Comparison of ENCODE assay signal across 5 fruit fly cellular contexts in the genomic region with DNA sequence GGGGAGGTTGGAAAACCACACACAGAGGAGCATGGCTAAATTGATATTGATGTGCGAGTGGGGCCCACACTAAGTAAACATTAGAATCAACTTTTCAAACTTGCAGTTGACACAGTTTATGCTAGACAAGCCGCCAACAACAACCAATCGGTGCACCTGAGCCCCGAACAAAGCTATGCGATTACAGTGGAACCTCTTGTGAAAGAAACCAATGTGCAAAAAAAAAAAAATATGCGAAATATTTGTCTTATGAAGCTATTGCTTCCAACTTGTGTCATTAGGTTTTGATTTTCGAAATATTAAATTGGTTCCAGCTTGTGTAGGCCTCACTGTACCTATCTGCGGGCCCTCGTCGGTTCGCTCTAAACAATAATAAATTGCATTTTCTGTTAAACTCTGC.
TF ChIP-seq lines count a peak whose summit lies in the region.

No protein-coding gene starts in this region.

- TF ChIP-seq CTCF in whole organism, embryonic (GFP tag; optimal IDR thresholded peaks at IDR 0.05; lab: Kevin White, UChicago) = peak; percentile 22

TF ChIP-seq in whole organism, adult, 20 proteins besides CTCF, POLR2A, EP300 and RAD21:
- TF ChIP-seq CG12768 (GFP tag; optimal IDR thresholded peaks at IDR 0.05; lab: Kevin White, UChicago) = peak; percentile 43
- no peak for TF ChIP-seq Hr96 (GFP tag; optimal IDR thresholded peaks at IDR 0.05; lab: Kevin White, UChicago)
- TF ChIP-seq Clk (GFP tag; optimal IDR thresholded peaks at IDR 0.05; lab: Kevin White, UChicago) = no peak
- TF ChIP-seq CG14711 (tag; optimal IDR thresholded peaks at IDR 0.05; lab: Kevin White, UChicago) = peak; percentile 47
- TF ChIP-seq CG5204 (GFP tag; optimal IDR thresholded peaks at IDR 0.05; lab: Kevin White, UChicago) = peak; percentile 36
- peak; percentile 58 for TF ChIP-seq CG7045 (GFP tag; optimal IDR thresholded peaks at IDR 0.05; lab: Kevin White, UChicago)
- peak; percentile 36 for TF ChIP-seq CG7101 (tag; optimal IDR thresholded peaks at IDR 0.05; lab: Kevin White, UChicago)
- peak; percentile 4 for TF ChIP-seq CG33017 (tag; optimal IDR thresholded peaks at IDR 0.05; lab: Kevin White, UChicago)
- TF ChIP-seq bab1 (GFP tag; optimal IDR thresholded peaks at IDR 0.05; lab: Kevin White, UChicago) = peak; percentile 81
- TF ChIP-seq pad (GFP tag; optimal IDR thresholded peaks at IDR 0.05; lab: Kevin White, UChicago) = peak; percentile 7

TF ChIP-seq in whole organism, embryonic, 481 proteins besides CTCF, POLR2A, EP300 and RAD21 (continues in another document):
- TF ChIP-seq CG4707 (GFP tag; optimal IDR thresholded peaks at IDR 0.05; lab: Kevin White, UChicago) = peak; percentile 48
- peak; percentile 48 for TF ChIP-seq Oaz (GFP tag; IDR thresholded peaks at IDR 0.05; lab: Robert Waterston, UW)
- no peak for TF ChIP-seq CHES-1-like (GFP tag; optimal IDR thresholded peaks at IDR 0.05; lab: Kevin White, UChicago)
- peak in 1 of 2 experiments; percentile 67 for TF ChIP-seq Hr51 (GFP tag; optimal IDR thresholded peaks at IDR 0.05; lab: Kevin White, UChicago)
- peak; percentile 66 for TF ChIP-seq Abd-B (GFP tag; optimal IDR thresholded peaks at IDR 0.05; lab: Kevin White, UChicago)
- no peak for TF ChIP-seq Hand (GFP tag; optimal IDR thresholded peaks at IDR 0.05; lab: Kevin White, UChicago)
- TF ChIP-seq CrebB (tag; optimal IDR thresholded peaks at IDR 0.05; lab: Kevin White, UChicago) = peak; percentile 57
- TF ChIP-seq dimm (GFP tag; IDR thresholded peaks at IDR 0.05; lab: Robert Waterston, UW) = peak; percentile 58
- 0 out of 2 replicates have a peak, but pooled peaks have one; percentile 15 for TF ChIP-seq CG31224 (GFP tag; IDR thresholded peaks at IDR 0.05; lab: Robert Waterston, UW)
- TF ChIP-seq CG4282 (GFP tag; optimal IDR thresholded peaks at IDR 0.05; lab: Kevin White, UChicago) = no peak
- TF ChIP-seq pan (optimal IDR thresholded peaks at IDR 0.05; lab: Kevin White, UChicago) = no peak
- peak in 1 of 2 experiments; percentile 86 for TF ChIP-seq pan (GFP tag; optimal IDR thresholded peaks at IDR 0.05 in 1 of 2, IDR thresholded peaks at IDR 0.05 in 1 of 2)
- no peak; the same call in 2 of the 3 replicates for TF ChIP-seq sr (GFP tag; IDR thresholded peaks at IDR 0.05; lab: Robert Waterston, UW)
- peak; percentile 16 for TF ChIP-seq Nf-YC (tag; optimal IDR thresholded peaks at IDR 0.05; lab: Kevin White, UChicago)
- peak; percentile 69 for TF ChIP-seq gcm2 (GFP tag; optimal IDR thresholded peaks at IDR 0.05; lab: Kevin White, UChicago)
- TF ChIP-seq br (optimal IDR thresholded peaks at IDR 0.05; lab: Kevin White, UChicago) = no peak
- no peak for TF ChIP-seq BtbVII (GFP tag; optimal IDR thresholded peaks at IDR 0.05; lab: Kevin White, UChicago)
- TF ChIP-seq Max (GFP tag; optimal IDR thresholded peaks at IDR 0.05; lab: Kevin White, UChicago) = peak; percentile 29

TF ChIP-seq in whole organism, prepupa, 60 proteins besides CTCF, POLR2A, EP300 and RAD21 (continues in another document):
- TF ChIP-seq dsx (GFP tag; optimal IDR thresholded peaks at IDR 0.05; lab: Kevin White, UChicago; ENCODE audit: poor library complexity, severe bottlenecking) = peak; percentile 29
- peak; percentile 46 for TF ChIP-seq esn (GFP tag; optimal IDR thresholded peaks at IDR 0.05; lab: Kevin White, UChicago)
- peak; percentile 54 for TF ChIP-seq svp (GFP tag; lab: Kevin White, UChicago)
- TF ChIP-seq Sox102F (GFP tag; optimal IDR thresholded peaks at IDR 0.05; lab: Kevin White, UChicago) = peak; percentile 9
- TF ChIP-seq CG4318 (GFP tag; optimal IDR thresholded peaks at IDR 0.05; lab: Kevin White, UChicago) = no peak
- TF ChIP-seq eg (GFP tag; IDR thresholded peaks at IDR 0.05; lab: Robert Waterston, UW) = peak; percentile 96
- TF ChIP-seq CG8319 (GFP tag; optimal IDR thresholded peaks at IDR 0.05; lab: Kevin White, UChicago) = peak; percentile 34
- peak; percentile 9 for TF ChIP-seq fkh (GFP tag; optimal IDR thresholded peaks at IDR 0.05; lab: Kevin White, UChicago)
- TF ChIP-seq Eip93F (GFP tag; optimal IDR thresholded peaks at IDR 0.05; lab: Kevin White, UChicago) = no peak
- peak; percentile 37 for TF ChIP-seq Met (GFP tag; optimal IDR thresholded peaks at IDR 0.05; lab: Kevin White, UChicago)
- TF ChIP-seq CG6792 (GFP tag; optimal IDR thresholded peaks at IDR 0.05; lab: Kevin White, UChicago) = peak; percentile 41
- TF ChIP-seq Hr39 (GFP tag; optimal IDR thresholded peaks at IDR 0.05; lab: Kevin White, UChicago) = peak; percentile 53
- peak; percentile 90 for TF ChIP-seq CG15336 (GFP tag; IDR thresholded peaks at IDR 0.05; lab: Robert Waterston, UW)
- peak; percentile 38 for TF ChIP-seq Eip75B (GFP tag; optimal IDR thresholded peaks at IDR 0.05; lab: Kevin White, UChicago)
- peak; percentile 21 for TF ChIP-seq spab (GFP tag; optimal IDR thresholded peaks at IDR 0.05; lab: Kevin White, UChicago)
- TF ChIP-seq CG16779 (tag; optimal IDR thresholded peaks at IDR 0.05; lab: Kevin White, UChicago) = peak; percentile 34
- no peak for TF ChIP-seq vri (GFP tag; optimal IDR thresholded peaks at IDR 0.05; lab: Kevin White, UChicago)
- TF ChIP-seq lz (GFP tag; optimal IDR thresholded peaks at IDR 0.05; lab: Kevin White, UChicago) = peak; percentile 45
- peak; percentile 34 for TF ChIP-seq CG8632 (GFP tag; optimal IDR thresholded peaks at IDR 0.05; lab: Kevin White, UChicago)
- TF ChIP-seq CG1621 (tag; optimal IDR thresholded peaks at IDR 0.05; lab: Kevin White, UChicago) = no peak

TF ChIP-seq in whole organism, pupa, 21 proteins besides CTCF, POLR2A, EP300 and RAD21:
- TF ChIP-seq CG10348 (GFP tag; IDR thresholded peaks at IDR 0.05; lab: Robert Waterston, UW) = peak; percentile 72; the same call in 1 of the 2 replicates
- peak; percentile 82 for TF ChIP-seq CG8301 (tag; optimal IDR thresholded peaks at IDR 0.05; lab: Kevin White, UChicago)
- TF ChIP-seq CG12605 (GFP tag; IDR thresholded peaks at IDR 0.05; lab: Robert Waterston, UW) = peak; percentile 86
- TF ChIP-seq D1 (tag; optimal IDR thresholded peaks at IDR 0.05; lab: Kevin White, UChicago) = no peak
- no peak for TF ChIP-seq EcR (GFP tag; optimal IDR thresholded peaks at IDR 0.05; lab: Kevin White, UChicago)
- peak; percentile 51 for TF ChIP-seq CG17806 (tag; optimal IDR thresholded peaks at IDR 0.05; lab: Kevin White, UChicago)
- TF ChIP-seq CG32121 (GFP tag; IDR thresholded peaks at IDR 0.05; lab: Robert Waterston, UW) = peak; percentile 93
- TF ChIP-seq Pif1B (GFP tag; optimal IDR thresholded peaks at IDR 0.05; lab: Kevin White, UChicago) = peak; percentile 10
- TF ChIP-seq gl (tag; optimal IDR thresholded peaks at IDR 0.05; lab: Kevin White, UChicago) = no peak
- TF ChIP-seq Pif1A (GFP tag; optimal IDR thresholded peaks at IDR 0.05; lab: Kevin White, UChicago) = peak; percentile 54
- peak; percentile 95 for TF ChIP-seq CG4496 (GFP tag; IDR thresholded peaks at IDR 0.05; lab: Robert Waterston, UW)
- TF ChIP-seq CG13204 (GFP tag; optimal IDR thresholded peaks at IDR 0.05; lab: Kevin White, UChicago) = no peak
- no peak for TF ChIP-seq CG34367 (tag; optimal IDR thresholded peaks at IDR 0.05; lab: Kevin White, UChicago)
- peak; percentile 35 for TF ChIP-seq CG15710 (tag; optimal IDR thresholded peaks at IDR 0.05; lab: Kevin White, UChicago)
- peak; percentile 13 for TF ChIP-seq Snoo (tag; optimal IDR thresholded peaks at IDR 0.05; lab: Kevin White, UChicago)
- peak; percentile 51 for TF ChIP-seq CG9948 (tag; optimal IDR thresholded peaks at IDR 0.05; lab: Kevin White, UChicago)
- peak; percentile 77 for TF ChIP-seq CG14655 (GFP tag; optimal IDR thresholded peaks at IDR 0.05; lab: Kevin White, UChicago)
- TF ChIP-seq CG8159 (tag; optimal IDR thresholded peaks at IDR 0.05; lab: Kevin White, UChicago) = peak; percentile 56
- TF ChIP-seq rn (GFP tag; IDR thresholded peaks at IDR 0.05; lab: Robert Waterston, UW) = peak; percentile 81
- TF ChIP-seq Ets98B (GFP tag; IDR thresholded peaks at IDR 0.05; lab: Robert Waterston, UW) = peak; percentile 92
- TF ChIP-seq fd96Ca (GFP tag; IDR thresholded peaks at IDR 0.05; lab: Robert Waterston, UW) = peak; percentile 94

TF ChIP-seq in whole organism, wandering third instar larva, 38 proteins besides CTCF, POLR2A, EP300 and RAD21:
- TF ChIP-seq Hnf4 (GFP tag; optimal IDR thresholded peaks at IDR 0.05; lab: Kevin White, UChicago) (peak; percentile 46), foxo (GFP tag; optimal IDR thresholded peaks at IDR 0.05; lab: Kevin White, UChicago) (peak in 1 of 2 experiments; percentile 61), sv (GFP tag; optimal IDR thresholded peaks at IDR 0.05; lab: Kevin White, UChicago) (peak; percentile 7), Mio (GFP tag; optimal IDR thresholded peaks at IDR 0.05; lab: Kevin White, UChicago) (no peak), h (GFP tag; optimal IDR thresholded peaks at IDR 0.05; lab: Kevin White, UChicago) (peak; percentile 57), sage (GFP tag; optimal IDR thresholded peaks at IDR 0.05; lab: Kevin White, UChicago) (no peak), dl (GFP tag; optimal IDR thresholded peaks at IDR 0.05; lab: Kevin White, UChicago; ENCODE audit: insufficient read depth in 1 of 2, partially characterized antibody in 2 of 2) (no peak), br (GFP tag; optimal IDR thresholded peaks at IDR 0.05; lab: Kevin White, UChicago) (peak; percentile 44), dmrt93B (GFP tag; optimal IDR thresholded peaks at IDR 0.05; lab: Kevin White, UChicago) (peak; percentile 44), OdsH (GFP tag; optimal IDR thresholded peaks at IDR 0.05; lab: Kevin White, UChicago) (peak; percentile 24), dsf (GFP tag; optimal IDR thresholded peaks at IDR 0.05; lab: Kevin White, UChicago; ENCODE audit: borderline replicate concordance) (no peak), ey (GFP tag; optimal IDR thresholded peaks at IDR 0.05; lab: Kevin White, UChicago) (peak; percentile 55), Hr78 (GFP tag; optimal IDR thresholded peaks at IDR 0.05; lab: Kevin White, UChicago) (no peak), HLH106 (tag; optimal IDR thresholded peaks at IDR 0.05; lab: Kevin White, UChicago) (peak; percentile 48), Sp1 (GFP tag; optimal IDR thresholded peaks at IDR 0.05; lab: Kevin White, UChicago) (no peak), fru (GFP tag; optimal IDR thresholded peaks at IDR 0.05; lab: Kevin White, UChicago) (peak; percentile 48), rgr (GFP tag; optimal IDR thresholded peaks at IDR 0.05; lab: Kevin White, UChicago) (peak; percentile 32)
